Fruit fly (Drosophila melanogaster): ENCODE results near the gene CG8360.

The CG8360 gene

DNA sequence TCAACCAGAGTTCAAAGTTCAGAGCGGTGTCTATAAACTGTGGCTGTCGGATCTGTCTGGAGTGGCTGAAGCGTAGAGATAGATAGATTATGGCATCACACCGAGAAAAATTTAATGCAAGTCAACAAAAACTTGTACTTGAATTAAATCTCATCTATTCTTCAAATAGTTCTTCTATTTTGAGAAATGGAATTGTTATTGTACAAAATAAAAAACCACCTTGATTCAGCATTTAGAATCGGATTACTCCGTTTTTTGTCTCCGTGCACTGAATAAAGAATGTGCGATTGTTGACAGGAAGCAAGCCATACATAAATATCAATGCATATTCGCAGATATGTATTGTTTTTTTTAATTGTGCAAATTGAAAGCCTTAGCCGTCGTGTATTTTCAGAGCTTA, 16.9 kb downstream of the CG8360 start (continued):
- TF ChIP-seq CG8319 (GFP tag; optimal IDR thresholded peaks at IDR 0.05) (peak; percentile 11), eg (GFP tag; IDR thresholded peaks at IDR 0.05) (peak; percentile 90), lz (GFP tag; optimal IDR thresholded peaks at IDR 0.05) (peak; percentile 61), CG3919 (GFP tag; optimal IDR thresholded peaks at IDR 0.05) (peak; percentile 71), Lpt (GFP tag; optimal IDR thresholded peaks at IDR 0.05) (no peak), CG6276 (GFP tag; optimal IDR thresholded peaks at IDR 0.05) (no peak), Ets21C (GFP tag; optimal IDR thresholded peaks at IDR 0.05) (peak; percentile 52), Eip75B (GFP tag; optimal IDR thresholded peaks at IDR 0.05) (peak; percentile 51), CG6808 (GFP tag; optimal IDR thresholded peaks at IDR 0.05) (peak; percentile 34), Ets96B (tag; optimal IDR thresholded peaks at IDR 0.05) (peak; percentile 59), CG9139 (GFP tag; optimal IDR thresholded peaks at IDR 0.05) (no peak), CG3032 (tag; optimal IDR thresholded peaks at IDR 0.05) (peak; percentile 66), vri (GFP tag; optimal IDR thresholded peaks at IDR 0.05) (peak; percentile 67), Gug (GFP tag; IDR thresholded peaks at IDR 0.05) (peak; percentile 84), Smox (GFP tag; optimal IDR thresholded peaks at IDR 0.05) (no peak), Eip78C (GFP tag) (peak; percentile 92), CG11762 (GFP tag; optimal IDR thresholded peaks at IDR 0.05; ENCODE audit: insufficient read depth) (peak; percentile 42), ss (GFP tag; optimal IDR thresholded peaks at IDR 0.05) (peak; percentile 51 to 79), CG8119 (GFP tag; IDR thresholded peaks at IDR 0.05) (peak; percentile 65), CG6854 (GFP tag; optimal IDR thresholded peaks at IDR 0.05) (peak; percentile 8), CG7368 (GFP tag; optimal IDR thresholded peaks at IDR 0.05) (no peak), achi (GFP tag; optimal IDR thresholded peaks at IDR 0.05) (peak; percentile 41), CG34406 (GFP tag; optimal IDR thresholded peaks at IDR 0.05) (peak; percentile 46), Hr39 (GFP tag; optimal IDR thresholded peaks at IDR 0.05) (peak; percentile 69), CG32006 (GFP tag; optimal IDR thresholded peaks at IDR 0.05) (peak; percentile 32), CG8632 (GFP tag; optimal IDR thresholded peaks at IDR 0.05) (peak; percentile 52), Hr4 (GFP tag; optimal IDR thresholded peaks at IDR 0.05) (peak; percentile 49), CG6792 (GFP tag; optimal IDR thresholded peaks at IDR 0.05) (peak; percentile 53)

DNA sequence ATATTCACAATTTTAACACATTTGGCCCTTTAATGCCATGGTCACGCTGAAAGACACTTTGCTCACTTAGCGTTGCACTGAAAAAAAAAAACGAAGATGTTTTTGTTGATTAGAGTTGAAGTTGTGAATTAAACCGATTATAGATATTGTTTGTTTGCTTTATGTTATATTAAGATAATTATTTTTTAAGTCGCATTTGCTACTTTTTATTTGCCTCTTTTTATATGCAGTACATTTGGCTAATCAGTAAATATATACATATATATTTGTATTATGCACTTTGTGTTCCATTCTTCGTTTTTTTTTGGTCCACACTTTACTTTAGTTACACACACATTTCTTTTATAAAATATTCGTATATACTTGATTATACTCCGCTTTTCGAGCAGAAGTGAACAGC, 17.5 kb downstream of the CG8360 start:
- no peak for TF ChIP-seq CG6792 (GFP tag; optimal IDR thresholded peaks at IDR 0.05)
- peak; percentile 36; the same call in 1 of the 3 replicates for TF ChIP-seq eg (GFP tag; IDR thresholded peaks at IDR 0.05)
- TF ChIP-seq dac (GFP tag; optimal IDR thresholded peaks at IDR 0.05), result no peak
- TF ChIP-seq CG16779 (tag; optimal IDR thresholded peaks at IDR 0.05), result no peak
- TF ChIP-seq Met (GFP tag; optimal IDR thresholded peaks at IDR 0.05), result no peak
- TF ChIP-seq Sox15 (GFP tag; optimal IDR thresholded peaks at IDR 0.05), result peak; percentile 3
- no peak for TF ChIP-seq fd85E (GFP tag; optimal IDR thresholded peaks at IDR 0.05)
- peak; percentile 46 for TF ChIP-seq OdsH (GFP tag; optimal IDR thresholded peaks at IDR 0.05)
- peak; percentile 15 for TF ChIP-seq spab (GFP tag; optimal IDR thresholded peaks at IDR 0.05)
- TF ChIP-seq CG15336 (GFP tag; IDR thresholded peaks at IDR 0.05), result peak; percentile 24; the same call in 1 of the 2 replicates
- no peak for TF ChIP-seq CG11762 (GFP tag; optimal IDR thresholded peaks at IDR 0.05; ENCODE audit: insufficient read depth)
- TF ChIP-seq esn (GFP tag; optimal IDR thresholded peaks at IDR 0.05), result peak; percentile 5
- TF ChIP-seq CG10669 (GFP tag; optimal IDR thresholded peaks at IDR 0.05), result peak; percentile 3
- peak; percentile 70 for TF ChIP-seq svp (GFP tag)
- TF ChIP-seq CG6163 (GFP tag; IDR thresholded peaks at IDR 0.05), result peak; percentile 55; the same call in 2 of the 3 replicates
- no peak for TF ChIP-seq CG10631 (GFP tag; optimal IDR thresholded peaks at IDR 0.05)
- no peak for TF ChIP-seq cyc (GFP tag; optimal IDR thresholded peaks at IDR 0.05)
- no peak for TF ChIP-seq Blimp-1 (GFP tag; optimal IDR thresholded peaks at IDR 0.05)
- no peak for TF ChIP-seq CG3032 (tag; optimal IDR thresholded peaks at IDR 0.05)
- TF ChIP-seq pdm3 (GFP tag; optimal IDR thresholded peaks at IDR 0.05), result peak; percentile 7
- peak; percentile 26; the same call in 1 of the 3 replicates for TF ChIP-seq CG8119 (GFP tag; IDR thresholded peaks at IDR 0.05)
- peak; percentile 22 for TF ChIP-seq Eip78C (GFP tag)

Data from whole organism, prepupa.